Worm (Caenorhabditis elegans): ENCODE measurements around the gene C50D2.7.

DNA sequence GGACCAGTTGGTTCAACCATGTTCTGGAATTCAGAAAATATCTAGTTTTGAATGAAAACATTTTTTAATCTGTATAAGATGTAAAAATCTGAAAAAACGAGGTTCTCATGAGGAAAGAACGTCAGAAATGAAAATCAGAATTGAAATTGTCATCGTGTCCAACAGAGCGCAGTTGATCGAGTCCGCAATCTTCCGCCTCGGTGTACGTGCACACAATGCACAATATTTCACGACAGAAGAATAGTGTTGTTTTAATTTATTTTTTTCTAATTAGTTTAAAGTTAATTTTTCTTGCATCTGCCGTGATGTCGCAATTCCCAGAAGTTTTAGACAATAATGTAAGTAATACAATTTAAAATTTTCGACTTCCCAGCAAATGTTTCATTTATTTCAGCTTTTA, 51.4 kb downstream of the C50D2.7 start, which contains the start of gene nfyc-1:
- TF ChIP-seq mdl-1 (tag; optimal IDR thresholded peaks at IDR 0.05), result no peak
- TF ChIP-seq F49E8.2 (tag; optimal IDR thresholded peaks at IDR 0.05; ENCODE audit: borderline replicate concordance), result no peak
- TF ChIP-seq aly-2 (tag; optimal IDR thresholded peaks at IDR 0.05), result no peak
- no peak for TF ChIP-seq ztf-11 (tag; optimal IDR thresholded peaks at IDR 0.05)
- no peak for TF ChIP-seq Y105C5A.15 (GFP tag; IDR thresholded peaks at IDR 0.05)
- TF ChIP-seq ctbp-1 (GFP tag; IDR thresholded peaks at IDR 0.05), result no peak
- no peak for TF ChIP-seq unc-130 (GFP tag; optimal IDR thresholded peaks at IDR 0.05)
- no peak for TF ChIP-seq zfp-2 (tag; optimal IDR thresholded peaks at IDR 0.05)
